Worm (Caenorhabditis elegans): ENCODE measurements around the gene sdz-20.

DNA sequence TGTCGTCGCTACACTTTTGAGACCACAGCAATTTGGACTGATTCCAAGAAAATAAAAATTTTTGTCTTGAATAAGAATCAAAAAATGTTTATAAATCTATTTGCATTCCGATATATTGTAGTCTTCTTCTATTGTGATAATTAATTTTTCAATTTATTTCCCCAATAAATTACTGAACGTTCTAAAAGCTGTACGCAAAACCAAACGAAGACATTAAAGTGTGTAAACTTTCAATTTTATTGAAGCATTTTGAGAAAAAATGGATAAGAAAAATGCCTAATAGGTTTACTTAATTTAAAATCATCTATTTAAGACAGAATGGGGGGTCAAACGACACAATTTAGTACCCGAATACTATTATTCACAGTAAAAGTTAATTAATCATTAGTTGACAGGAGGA is 31.3 kb upstream of the sdz-20 start:
- TF ChIP-seq ctbp-1 (GFP tag; IDR thresholded peaks at IDR 0.05): no peak
- no peak for TF ChIP-seq ceh-28 (tag; optimal IDR thresholded peaks at IDR 0.05)
- TF ChIP-seq nhr-77 (tag; optimal IDR thresholded peaks at IDR 0.05): no peak
- no peak for TF ChIP-seq nhr-237 (tag; optimal IDR thresholded peaks at IDR 0.05)
- TF ChIP-seq nhr-28 (tag; optimal IDR thresholded peaks at IDR 0.05): no peak
- TF ChIP-seq lin-39 (tag; optimal IDR thresholded peaks at IDR 0.05): no peak
- TF ChIP-seq fos-1 (tag; optimal IDR thresholded peaks at IDR 0.05): no peak
- TF ChIP-seq hif-1 (tag; optimal IDR thresholded peaks at IDR 0.05): no peak
- TF ChIP-seq aly-2 (tag; optimal IDR thresholded peaks at IDR 0.05): no peak
- TF ChIP-seq mdt-29 (GFP tag; IDR thresholded peaks at IDR 0.05): no peak
- no peak for TF ChIP-seq nhr-102 (tag; optimal IDR thresholded peaks at IDR 0.05)
- no peak for TF ChIP-seq ZK546.5 (tag; optimal IDR thresholded peaks at IDR 0.05)
- no peak for TF ChIP-seq snpc-4 (tag; optimal IDR thresholded peaks at IDR 0.05)
